Worm (Caenorhabditis elegans): ENCODE results near the gene nspc-17.

The nspc-17 gene

DNA sequence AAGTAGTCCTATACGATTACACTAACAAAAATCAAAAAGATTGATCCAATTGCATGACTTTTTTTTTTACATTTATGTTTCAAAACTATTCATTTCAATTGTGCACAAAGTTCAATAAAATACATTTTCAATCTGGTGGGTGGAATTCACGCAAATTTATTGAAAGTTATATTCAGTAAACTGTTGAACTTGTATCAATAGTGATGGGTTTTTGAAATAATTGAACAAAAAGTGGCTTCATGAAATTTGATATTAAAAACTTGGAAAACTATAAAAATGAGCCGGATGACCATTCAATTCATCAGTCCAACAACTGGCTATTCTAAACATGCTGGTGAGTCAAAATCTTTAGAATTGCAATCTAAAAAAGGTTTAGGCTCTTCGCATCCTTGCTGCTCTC lies 1.7 kb downstream of the nspc-17 start, which contains the start of gene nspc-16:
Gene nspc-16, plus strand, starts transcription at position 301 of the 400 bp plus-strand sequence.
- no peak for TF ChIP-seq dve-1 (tag; optimal IDR thresholded peaks at IDR 0.05)
- TF ChIP-seq sox-4 (tag; optimal IDR thresholded peaks at IDR 0.05): no peak
- no peak for TF ChIP-seq syd-9 (tag; optimal IDR thresholded peaks at IDR 0.05)

DNA sequence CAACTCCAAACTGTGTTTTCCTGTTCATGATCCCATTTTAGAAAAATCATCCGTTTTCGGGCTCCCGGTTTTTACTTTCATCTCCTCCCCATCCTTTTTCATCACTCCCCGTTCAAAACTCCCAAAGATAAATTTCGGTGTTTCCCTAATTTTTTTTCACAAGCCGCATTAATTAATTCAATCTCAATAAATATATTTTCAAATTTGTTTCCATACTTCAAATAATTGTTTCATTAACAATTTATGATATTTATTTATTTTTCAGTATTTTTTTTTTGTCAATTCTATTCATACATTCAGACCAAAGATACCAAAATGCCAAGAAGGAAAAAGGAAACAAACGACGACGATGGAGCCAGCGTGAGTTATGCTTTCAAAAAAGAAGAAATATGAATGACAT lies 4.5 kb downstream of the nspc-17 start, which contains the start of gene D1025.1:
Gene D1025.1, plus strand, starts transcription at position 301 of the 400 bp plus-strand sequence.
- TF ChIP-seq hlh-30 (tag; optimal IDR thresholded peaks at IDR 0.05; ENCODE audit: insufficient read depth) (no peak), che-1 (tag; optimal IDR thresholded peaks at IDR 0.05) (no peak), ceh-18 (tag; optimal IDR thresholded peaks at IDR 0.05) (no peak), ztf-16 (tag; optimal IDR thresholded peaks at IDR 0.05) (no peak), nhr-11 (tag; optimal IDR thresholded peaks at IDR 0.05) (no peak), ceh-19 (GFP tag; optimal IDR thresholded peaks at IDR 0.05) (no peak), ceh-45 (GFP tag; IDR thresholded peaks at IDR 0.05) (no peak), npax-4 (tag; optimal IDR thresholded peaks at IDR 0.05) (no peak), sox-2 (GFP tag; IDR thresholded peaks at IDR 0.05) (no peak), pha-2 (tag; optimal IDR thresholded peaks at IDR 0.05) (no peak), lin-11 (tag; optimal IDR thresholded peaks at IDR 0.05) (no peak), nhr-232 (tag; optimal IDR thresholded peaks at IDR 0.05) (no peak), rnt-1 (tag; optimal IDR thresholded peaks at IDR 0.05) (no peak), pqm-1 (tag; optimal IDR thresholded peaks at IDR 0.05) (no peak), unc-3 (GFP tag; conservative IDR thresholded peaks at IDR 0.05) (no peak), unc-3 (tag; optimal IDR thresholded peaks at IDR 0.05) (no peak)

DNA sequence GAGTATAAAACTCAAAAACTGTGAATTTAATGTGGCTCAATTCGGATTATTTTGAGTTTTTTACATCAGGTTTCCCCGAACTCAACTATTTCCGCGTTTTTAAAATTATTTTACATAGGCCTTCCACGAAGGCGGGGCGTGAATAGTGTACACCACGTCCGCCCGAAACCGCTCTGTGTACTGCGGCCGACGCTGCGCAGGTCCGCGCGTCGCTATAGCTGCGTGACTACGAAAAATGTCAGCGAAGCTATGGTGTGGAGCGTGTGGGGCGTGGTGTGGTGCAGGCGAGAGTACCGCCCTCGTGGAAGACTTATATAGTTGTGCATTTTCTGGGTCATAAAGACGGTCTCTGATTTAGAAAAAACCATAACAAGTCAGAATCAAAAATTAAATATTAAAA lies 7.1 kb downstream of the nspc-17 start:
- TF ChIP-seq pha-4 (tag; optimal IDR thresholded peaks at IDR 0.05) (no peak), hlh-15 (tag; optimal IDR thresholded peaks at IDR 0.05) (no peak)

DNA sequence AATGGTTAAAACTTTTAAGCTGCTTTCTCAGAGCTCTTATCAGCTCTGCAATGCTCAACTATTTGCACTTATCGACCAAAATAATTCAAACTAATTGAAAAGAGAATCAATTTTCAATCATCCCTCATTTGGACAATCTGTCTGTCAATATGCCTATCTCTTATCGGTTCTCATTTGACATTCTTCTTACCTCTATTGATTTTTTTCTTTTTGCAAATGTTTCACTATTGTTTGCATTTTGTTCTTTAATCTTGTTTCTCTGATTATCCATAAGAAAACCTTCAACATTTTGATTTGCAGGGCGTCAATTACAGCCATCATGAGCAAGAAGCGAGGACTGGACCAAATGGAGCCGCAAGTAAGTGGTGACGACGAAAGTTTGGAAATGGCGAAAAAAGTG lies 8.4 kb downstream of the nspc-17 start, which contains the start of gene D1025.10:
Gene D1025.10, plus strand, starts transcription at position 301 of the 400 bp plus-strand sequence.
- TF ChIP-seq F13H6.1 (tag; optimal IDR thresholded peaks at IDR 0.05): no peak
- no peak for TF ChIP-seq pha-4 (tag; optimal IDR thresholded peaks at IDR 0.05)
- no peak for TF ChIP-seq unc-86 (tag; optimal IDR thresholded peaks at IDR 0.05)
- no peak for TF ChIP-seq unc-3 (GFP tag; conservative IDR thresholded peaks at IDR 0.05)
- TF ChIP-seq unc-3 (tag; optimal IDR thresholded peaks at IDR 0.05): no peak
- no peak for TF ChIP-seq ceh-24 (tag; optimal IDR thresholded peaks at IDR 0.05)
- TF ChIP-seq ceh-31 (tag; optimal IDR thresholded peaks at IDR 0.05): no peak
- no peak for TF ChIP-seq ceh-30 (tag; optimal IDR thresholded peaks at IDR 0.05)
- no peak for TF ChIP-seq elt-4 (tag; optimal IDR thresholded peaks at IDR 0.05)
- TF ChIP-seq ceh-6 (GFP tag; optimal IDR thresholded peaks at IDR 0.05): no peak
- TF ChIP-seq ceh-2 (tag; optimal IDR thresholded peaks at IDR 0.05): no peak
- no peak for TF ChIP-seq unc-42 (tag; optimal IDR thresholded peaks at IDR 0.05)
- TF ChIP-seq ets-4 (tag; optimal IDR thresholded peaks at IDR 0.05): no peak
- TF ChIP-seq ahr-1 (tag; optimal IDR thresholded peaks at IDR 0.05): no peak
- no peak for TF ChIP-seq K02D7.2 (tag; optimal IDR thresholded peaks at IDR 0.05)
- no peak for TF ChIP-seq ref-2 (tag; optimal IDR thresholded peaks at IDR 0.05)
- no peak for TF ChIP-seq ama-1 (optimal IDR thresholded peaks at IDR 0.05)
- TF ChIP-seq npax-4 (tag; optimal IDR thresholded peaks at IDR 0.05): no peak
- TF ChIP-seq pax-1 (tag; optimal IDR thresholded peaks at IDR 0.05): no peak

DNA sequence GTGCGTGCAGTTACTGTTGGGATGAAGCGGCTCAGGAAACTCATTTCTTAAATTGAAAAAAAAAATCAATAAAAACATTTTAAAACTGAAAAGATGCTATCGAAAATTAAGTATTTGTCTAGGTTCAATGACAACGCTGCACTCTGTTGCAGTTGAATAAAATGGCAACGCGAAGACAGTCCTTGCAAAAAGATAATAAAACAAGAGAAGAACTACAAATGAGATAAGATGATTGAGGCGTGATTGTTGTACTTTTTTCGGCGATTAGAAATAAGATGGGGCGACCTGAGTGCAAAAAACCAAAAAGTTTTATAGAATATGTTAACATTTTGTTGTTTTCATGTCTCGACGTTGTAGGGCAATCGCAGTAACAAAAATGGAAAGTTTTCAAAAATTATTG lies 10.0 kb downstream of the nspc-17 start, which contains the start of gene gcsh-1:
Gene gcsh-1, minus strand, starts transcription at position 46 of the 400 bp plus-strand sequence.
- TF ChIP-seq ets-4 (tag; optimal IDR thresholded peaks at IDR 0.05) (no peak), gmeb-2 (tag; optimal IDR thresholded peaks at IDR 0.05) (no peak), ceh-48 (tag; optimal IDR thresholded peaks at IDR 0.05) (no peak), elt-2 (tag; optimal IDR thresholded peaks at IDR 0.05) (peak; percentile 53)
